Fruit fly (Drosophila melanogaster) Kc167 (cell line): ENCODE results near the gene Zif.

Source experiments
- Myc ChIP-seq: fragments of >200 bp; optimal IDR thresholded peaks from 2 replicates; lab custom pipeline; 2017; ENCODE audit warnings: missing external identifiers
- Sin3A ChIP-seq: fragments of >200 bp; optimal IDR thresholded peaks from 2 replicates; lab custom pipeline; 2018; ENCODE audit warnings: missing external identifiers
- h ChIP-seq: fragments of >200 bp; optimal IDR thresholded peaks from 3 replicates; lab custom pipeline; 2018; ENCODE audit warnings: missing external identifiers
- insv ChIP-seq: fragments of >200 bp; optimal IDR thresholded peaks from 3 replicates; lab custom pipeline; 2018; ENCODE audit warnings: missing external identifiers
- psq ChIP-seq: fragments of >200 bp; optimal IDR thresholded peaks from 2 replicates; lab custom pipeline; 2017; ENCODE audit warnings: missing external identifiers
- ttk ChIP-seq: sonication (Bioruptor generic); optimal IDR thresholded peaks from 2 replicates; lab custom pipeline; 2017; ENCODE audit warnings: missing external identifiers

The Zif gene

DNA sequence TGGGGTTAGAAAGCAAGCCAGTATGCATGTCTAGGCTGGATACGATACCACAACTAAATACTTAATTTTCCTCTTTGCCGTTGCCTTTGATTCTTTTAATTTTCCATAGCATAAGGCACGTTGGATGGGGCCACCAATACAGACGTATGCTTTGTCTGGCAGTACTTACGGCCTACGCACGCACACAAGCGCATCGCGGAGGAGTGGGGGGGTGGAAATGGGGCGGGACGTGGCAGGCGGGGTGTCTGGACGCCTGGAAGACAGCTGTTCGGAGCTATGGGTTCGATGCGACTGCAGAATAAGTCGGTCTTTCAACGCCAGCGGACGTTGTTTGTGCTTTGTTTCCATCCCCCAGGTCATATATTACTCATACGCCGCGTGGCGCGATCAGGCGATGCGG is 19.5 kb downstream of the Zif start:
- TF ChIP-seq psq (lab: Kevin White, UChicago): no peak
- no peak for TF ChIP-seq h
- TF ChIP-seq ttk: no peak
- TF ChIP-seq Sin3A (lab: Kevin White, UChicago): no peak
- no peak for TF ChIP-seq Myc (lab: Kevin White, UChicago)
- TF ChIP-seq insv: no peak

DNA sequence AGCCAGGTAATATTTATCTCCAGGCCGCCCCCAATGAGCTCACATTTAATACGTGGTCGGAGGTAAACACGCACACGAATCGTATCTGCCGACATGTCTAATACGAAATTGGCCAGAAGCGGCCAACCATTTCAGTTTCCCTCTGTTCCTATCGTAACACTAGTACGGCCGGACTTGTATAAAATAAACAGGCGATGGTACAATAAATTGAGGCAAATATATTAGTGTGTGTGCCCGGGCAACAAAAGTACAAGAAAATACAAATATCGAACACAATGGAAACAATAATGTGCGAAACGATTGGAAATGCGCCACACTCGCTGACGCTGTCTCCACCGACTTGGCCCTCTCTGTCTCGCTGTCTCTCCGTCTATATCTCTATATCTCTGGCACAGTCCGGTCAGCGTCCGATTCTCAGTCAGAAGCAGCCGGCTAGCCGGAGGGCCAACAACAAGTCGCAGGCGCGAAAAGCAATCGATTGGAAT is 21.0 kb downstream of the Zif start, which contains the start of gene CG15186:
Gene CG15186, plus strand, starts transcription at position 435 of the 485 bp plus-strand sequence.
- TF ChIP-seq Myc (lab: Kevin White, UChicago) (no peak), h (no peak), ttk (no peak), psq (lab: Kevin White, UChicago) (no peak), insv (no peak), Sin3A (lab: Kevin White, UChicago) (no peak)

DNA sequence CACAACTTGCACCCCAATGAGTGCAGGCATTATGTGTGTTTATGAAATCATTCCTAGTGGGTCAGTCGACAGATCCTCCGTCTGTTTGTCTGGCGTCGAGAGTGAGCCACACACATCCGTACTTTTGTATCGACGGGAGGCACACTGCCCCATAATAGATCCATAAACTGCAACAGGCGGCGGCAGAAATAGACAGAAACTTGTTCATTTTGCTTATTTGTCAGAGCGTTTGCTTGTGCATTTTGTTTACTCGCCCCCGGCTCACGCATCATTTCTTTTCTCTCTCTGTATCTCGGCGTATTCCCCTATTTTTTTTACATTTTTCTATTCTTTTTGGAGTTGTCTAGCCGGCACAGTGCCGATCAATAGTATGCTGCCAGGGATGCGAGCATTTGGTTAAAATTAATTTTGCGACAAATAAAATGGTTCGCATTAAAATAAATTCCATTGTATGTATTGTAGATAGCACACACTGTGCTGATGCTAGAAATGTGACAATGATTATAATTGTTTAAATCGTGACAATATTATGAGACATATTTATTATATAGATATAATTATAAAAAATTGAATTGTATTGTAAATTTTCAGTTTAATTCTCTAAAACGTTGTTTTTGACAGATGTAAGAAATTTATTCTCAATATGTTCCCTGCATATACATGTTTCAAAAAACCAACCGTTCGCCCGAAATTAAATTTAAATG is 25.0 kb downstream of the Zif start:
- TF ChIP-seq ttk (no peak), Sin3A (lab: Kevin White, UChicago) (no peak), insv (no peak), psq (lab: Kevin White, UChicago) (no peak), Myc (lab: Kevin White, UChicago) (no peak), h (no peak)

DNA sequence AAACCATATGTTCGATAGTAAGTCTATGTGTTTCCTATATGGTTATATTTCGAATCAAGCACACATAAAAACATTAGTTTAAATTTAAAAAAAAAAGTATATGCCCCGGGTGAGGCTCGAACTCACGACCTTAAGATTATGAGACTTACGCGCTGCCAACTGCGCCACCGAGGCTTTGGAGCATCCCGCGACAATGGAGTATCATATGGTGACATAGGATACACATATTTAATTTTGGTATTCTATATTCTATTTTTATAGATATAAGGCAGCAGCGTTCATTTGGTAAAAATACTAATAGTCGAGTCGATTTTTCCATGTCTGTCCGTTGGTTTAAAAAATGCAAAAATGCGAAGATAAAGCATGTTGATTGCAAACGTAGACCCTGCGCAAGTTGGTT is 39.0 kb downstream of the Zif start:
- no peak for TF ChIP-seq psq (lab: Kevin White, UChicago)

DNA sequence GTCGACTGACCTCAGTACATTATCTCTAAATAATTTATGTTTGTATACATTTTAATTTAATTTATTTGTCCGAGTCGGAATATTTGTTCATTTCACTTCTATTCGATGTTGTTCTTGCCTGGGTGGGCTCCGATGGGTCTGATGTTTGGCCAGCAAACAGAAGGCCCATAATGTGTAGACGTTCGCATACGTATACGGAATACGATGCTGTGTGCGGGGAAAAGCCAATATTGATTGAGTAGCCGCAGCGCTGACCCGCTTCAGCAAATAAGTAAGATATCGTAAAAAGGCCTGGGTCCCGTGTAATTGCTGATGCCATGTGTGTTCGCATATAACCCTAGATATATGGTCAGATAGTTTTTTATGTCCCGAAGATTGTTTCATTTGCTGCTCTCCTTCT is 47.5 kb downstream of the Zif start:
- TF ChIP-seq Sin3A (lab: Kevin White, UChicago) (no peak), psq (lab: Kevin White, UChicago) (no peak), h (no peak), Myc (lab: Kevin White, UChicago) (no peak), ttk (no peak), insv (no peak)
